Worm (Caenorhabditis elegans): ENCODE data around the gene srt-65.

DNA sequence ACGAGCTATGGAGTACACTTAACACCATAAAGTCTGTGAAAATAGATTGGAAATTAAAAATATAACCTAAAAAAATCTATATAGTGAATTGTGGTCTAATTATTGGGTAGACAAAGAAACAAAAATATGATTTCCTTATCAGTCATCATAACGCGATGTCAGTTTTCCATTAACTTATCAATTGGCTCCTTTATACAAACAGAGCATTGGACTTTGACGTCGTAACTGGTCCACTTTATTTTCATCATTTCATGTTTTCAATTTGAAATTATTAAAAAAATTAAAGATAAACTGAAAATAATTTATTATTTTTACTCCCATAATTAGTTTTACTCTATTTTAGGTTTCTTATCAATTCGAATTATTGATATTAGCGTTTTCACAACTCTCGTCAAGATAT is 5.3 kb upstream of the srt-65 start:
- TF ChIP-seq W03F9.2 (tag; optimal IDR thresholded peaks at IDR 0.05) (no peak), him-1 (tag; optimal IDR thresholded peaks at IDR 0.05) (no peak), dao-5 (tag; optimal IDR thresholded peaks at IDR 0.05) (no peak)
